Worm (Caenorhabditis elegans) whole organism, midembryonic: ENCODE measurements around the gene dyci-1.

Source experiments
- T22C8.4 ChIP-seq: fragments of 200-800 bp; sonication (Bioruptor generic); IDR thresholded peaks from 2 replicates; pipeline ENCODE4 v1.3.6; 2022; ENCODE audit warnings: missing genetic modification characterization, missing compliant biosample characterization
- cog-1 ChIP-seq: sonication (generic microtip); optimal IDR thresholded peaks from 2 replicates; lab custom pipeline; 2016; ENCODE audit warnings: missing genetic modification characterization, missing compliant biosample characterization
- flt-1 ChIP-seq: fragments of 200-800 bp; sonication (Bioruptor generic); IDR thresholded peaks from 2 replicates; pipeline ENCODE4 v1.3.6; 2022; ENCODE audit warnings: missing genetic modification characterization, missing compliant biosample characterization
- klf-2 ChIP-seq: fragments of 200-800 bp; sonication (Bioruptor generic); conservative IDR thresholded peaks from 2 replicates; pipeline ENCODE4 v1.3.6; 2022; ENCODE audit warnings: missing genetic modification reagents, missing genetic modification characterization, missing compliant biosample characterization
- med-1 ChIP-seq: sonication (generic microtip); optimal IDR thresholded peaks from 2 replicates; lab custom pipeline; 2017; ENCODE audit warnings: missing genetic modification characterization, mild to moderate bottlenecking, missing compliant biosample characterization, antibody characterized with exemption, missing genetic modification reagents; ENCODE audit not compliant: insufficient read depth
- ref-1 ChIP-seq: fragments of 200-800 bp; sonication (Bioruptor generic); conservative IDR thresholded peaks from 2 replicates; pipeline ENCODE4 v1.3.6; 2022; ENCODE audit warnings: missing genetic modification reagents, missing genetic modification characterization, missing compliant biosample characterization
- tab-1 ChIP-seq: fragments of 200-800 bp; sonication (Bioruptor generic); IDR thresholded peaks from 2 replicates; pipeline ENCODE4 v1.3.6; 2022; ENCODE audit warnings: missing genetic modification characterization, missing compliant biosample characterization
- ztf-23 ChIP-seq: fragments of 200-800 bp; sonication (Bioruptor generic); IDR thresholded peaks from 2 replicates; pipeline ENCODE4 v1.3.6; 2022; ENCODE audit warnings: missing genetic modification reagents, missing genetic modification characterization, missing compliant biosample characterization
- ztf-29 ChIP-seq: fragments of 200-800 bp; sonication (Bioruptor generic); IDR thresholded peaks from 2 replicates; pipeline ENCODE4 v1.3.6; 2022; ENCODE audit warnings: missing genetic modification reagents, missing genetic modification characterization, missing compliant biosample characterization

Gene dyci-1

DNA sequence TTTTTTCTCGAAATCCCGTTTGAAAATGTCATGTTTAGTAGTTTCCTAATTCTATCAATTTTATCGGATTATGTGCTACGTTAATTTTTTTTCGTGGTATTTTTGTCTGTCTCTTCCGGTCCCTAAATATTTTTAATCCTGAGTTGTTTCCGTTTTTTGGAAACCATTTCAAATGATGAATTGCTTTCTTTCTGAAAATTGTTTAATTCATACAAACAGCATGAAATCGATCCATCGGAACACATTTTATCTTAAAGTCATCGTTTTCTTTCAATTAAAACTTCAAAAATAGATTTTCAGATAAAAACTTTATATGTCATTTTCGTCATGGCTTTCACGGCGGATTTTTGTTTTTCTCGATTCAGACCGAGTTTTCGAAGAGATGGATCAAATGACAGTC is 22.7 kb downstream of the dyci-1 start, which contains the start of gene spd-3:
Gene spd-3, plus strand, starts transcription at position 301 of the 400 bp plus-strand sequence.
- TF ChIP-seq ztf-23 (GFP tag; lab: Robert Waterston, UW) = no peak
- TF ChIP-seq T22C8.4 = no peak
- TF ChIP-seq flt-1 = no peak
- TF ChIP-seq cog-1 (tag; lab: Kevin White, UChicago) = no peak
- TF ChIP-seq tab-1 (GFP tag; lab: Robert Waterston, UW) = no peak
- no peak for TF ChIP-seq ztf-29 (GFP tag; lab: Robert Waterston, UW)
- TF ChIP-seq ref-1 (GFP tag; lab: Robert Waterston, UW) = no peak
- no peak for TF ChIP-seq klf-2 (GFP tag; lab: Robert Waterston, UW)
- no peak for TF ChIP-seq med-1

DNA sequence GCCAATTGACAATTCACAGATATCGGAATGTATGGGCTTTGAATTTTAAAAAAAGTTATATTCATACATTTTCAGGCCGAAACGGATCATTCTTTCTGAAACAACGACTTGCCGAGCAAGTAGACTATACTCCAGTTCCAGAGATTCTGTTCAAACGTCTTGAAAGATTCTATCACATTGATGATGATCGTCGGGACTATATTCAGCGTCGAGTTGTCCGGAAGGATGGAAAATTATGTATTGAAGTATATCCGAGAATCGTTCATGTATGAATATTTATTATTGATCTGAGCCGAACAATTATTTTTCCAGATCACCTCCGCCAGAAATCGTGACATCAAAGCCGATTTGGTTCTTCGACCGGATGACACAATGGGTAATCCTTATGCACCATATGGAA is 27.5 kb downstream of the dyci-1 start:
- TF ChIP-seq flt-1 (no peak), ztf-23 (GFP tag; lab: Robert Waterston, UW) (no peak), T22C8.4 (no peak), med-1 (no peak), ref-1 (GFP tag; lab: Robert Waterston, UW) (no peak)

DNA sequence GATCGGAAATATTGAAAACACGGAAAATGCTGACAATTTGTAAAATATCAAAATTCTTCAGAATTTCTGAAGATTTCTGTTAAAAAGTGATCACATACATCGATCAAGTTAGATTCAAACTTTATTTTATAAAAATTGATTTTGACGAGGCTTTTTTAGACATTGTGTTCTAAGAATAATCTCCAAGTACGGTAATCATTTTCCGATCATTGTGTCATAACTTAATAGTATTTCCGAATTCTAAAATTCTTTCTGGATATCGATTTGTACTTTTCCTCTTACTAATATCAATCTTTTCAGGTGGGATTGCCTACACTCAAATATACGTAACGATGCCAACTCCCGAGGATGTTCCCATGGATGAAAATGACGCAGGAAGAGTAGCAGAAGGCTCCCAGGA is 28.1 kb downstream of the dyci-1 start, which contains the start of gene usp-4:
Gene usp-4, plus strand, starts transcription at position 301 of the 400 bp plus-strand sequence.
- no peak for TF ChIP-seq cog-1 (tag; lab: Kevin White, UChicago)
- TF ChIP-seq klf-2 (GFP tag; lab: Robert Waterston, UW) = no peak
- no peak for TF ChIP-seq med-1
- TF ChIP-seq T22C8.4 = no peak
- no peak for TF ChIP-seq ref-1 (GFP tag; lab: Robert Waterston, UW)
- no peak for TF ChIP-seq ztf-23 (GFP tag; lab: Robert Waterston, UW)
- TF ChIP-seq flt-1 = no peak
- no peak for TF ChIP-seq tab-1 (GFP tag; lab: Robert Waterston, UW)
- no peak for TF ChIP-seq ztf-29 (GFP tag; lab: Robert Waterston, UW)

DNA sequence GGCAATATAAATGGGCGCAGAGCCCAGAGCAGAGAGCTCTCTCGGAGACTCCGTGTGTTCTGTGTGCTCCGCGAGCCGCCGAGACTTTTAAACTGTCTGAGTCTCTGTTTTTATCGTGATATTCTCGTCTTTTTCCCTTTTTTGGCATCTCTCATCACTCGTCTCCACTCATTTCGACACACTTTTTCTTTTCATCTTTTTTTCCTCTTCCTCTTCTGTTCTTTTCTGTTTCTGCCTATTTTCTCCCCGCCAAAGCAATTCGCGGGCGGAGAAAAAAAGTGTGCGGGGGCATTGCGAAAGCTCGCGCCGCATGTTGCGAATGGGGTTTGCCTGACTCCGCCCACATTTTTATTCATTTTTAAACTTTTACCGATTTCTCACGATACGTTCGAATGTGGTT is 28.7 kb downstream of the dyci-1 start:
- no peak; the same call in 1 of the 2 replicates for TF ChIP-seq tab-1 (GFP tag; lab: Robert Waterston, UW)
- peak; percentile 68 for TF ChIP-seq T22C8.4
- TF ChIP-seq ztf-23 (GFP tag; lab: Robert Waterston, UW) = peak; percentile 93
- TF ChIP-seq cog-1 (tag; lab: Kevin White, UChicago) = peak; percentile 81
- TF ChIP-seq klf-2 (GFP tag; lab: Robert Waterston, UW) = peak; percentile 75; the same call in 1 of the 2 replicates
- TF ChIP-seq ztf-29 (GFP tag; lab: Robert Waterston, UW) = peak; percentile 89
- peak; percentile 92 for TF ChIP-seq flt-1
- peak; percentile 79 for TF ChIP-seq med-1
- peak; percentile 58 for TF ChIP-seq ref-1 (GFP tag; lab: Robert Waterston, UW)

DNA sequence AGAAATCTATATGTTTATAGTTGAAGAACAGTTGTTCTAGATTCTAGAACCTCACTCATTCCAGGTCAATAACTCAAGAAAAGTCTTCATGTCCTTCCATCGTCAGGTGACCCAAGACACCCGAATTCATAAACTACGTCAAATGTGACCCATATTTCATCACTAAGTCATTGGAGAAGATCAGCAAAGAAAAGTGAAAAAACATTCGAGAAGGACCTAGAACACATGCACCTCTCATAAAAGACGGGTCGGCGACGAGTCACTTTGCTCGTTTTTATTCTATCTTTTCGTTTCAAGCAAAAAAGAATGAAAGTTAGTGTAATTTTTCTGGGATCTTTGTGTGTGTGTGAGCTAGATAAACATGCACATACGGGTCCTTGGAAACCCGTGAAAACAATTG is 33.9 kb downstream of the dyci-1 start:
- no peak for TF ChIP-seq ref-1 (GFP tag; lab: Robert Waterston, UW)
- TF ChIP-seq klf-2 (GFP tag; lab: Robert Waterston, UW) = no peak

DNA sequence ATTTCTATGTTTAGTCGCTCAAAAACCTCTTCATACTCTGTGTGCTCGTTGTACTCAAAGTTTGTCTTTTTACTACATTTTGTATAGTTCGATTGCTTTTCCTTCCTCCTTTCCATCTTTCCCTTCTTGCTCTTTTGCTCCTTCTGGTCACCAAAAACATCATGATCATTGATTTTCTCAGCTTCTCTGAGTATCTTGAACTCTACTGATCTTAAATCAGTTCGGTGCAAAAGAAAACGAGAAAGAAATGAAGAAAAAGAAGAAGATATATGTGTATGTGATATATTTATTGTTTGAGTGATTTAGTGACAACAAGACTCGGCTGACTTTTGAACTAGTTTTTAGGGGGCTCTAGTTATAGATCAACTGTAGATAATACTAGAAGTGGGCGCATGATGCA is 35.0 kb downstream of the dyci-1 start:
- no peak for TF ChIP-seq ref-1 (GFP tag; lab: Robert Waterston, UW)
- TF ChIP-seq klf-2 (GFP tag; lab: Robert Waterston, UW) = no peak

DNA sequence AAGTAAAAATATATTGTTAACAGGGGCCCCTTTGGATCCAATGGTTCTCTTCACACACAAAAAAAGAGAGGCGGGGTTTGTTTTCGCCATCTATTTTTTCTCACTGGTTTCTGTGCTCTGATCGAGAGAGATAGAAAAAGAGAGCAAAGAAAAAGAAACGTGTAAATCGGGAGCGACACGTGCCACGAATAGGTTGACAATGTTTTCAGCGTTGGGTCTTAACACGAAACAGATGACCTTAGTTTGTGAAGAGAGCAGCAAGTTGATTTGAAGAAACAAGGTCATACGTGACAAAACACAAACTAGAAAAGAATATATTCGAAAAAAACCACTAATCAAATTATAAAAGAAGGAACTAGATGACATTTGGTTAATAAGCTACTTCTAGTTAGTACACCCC is 36.6 kb downstream of the dyci-1 start, which contains the start of gene lin-45:
Gene lin-45, minus strand, starts transcription at position 82 of the 400 bp plus-strand sequence.
- no peak for TF ChIP-seq ref-1 (GFP tag; lab: Robert Waterston, UW)
- TF ChIP-seq ztf-29 (GFP tag; lab: Robert Waterston, UW) = no peak
- no peak for TF ChIP-seq T22C8.4
- no peak for TF ChIP-seq tab-1 (GFP tag; lab: Robert Waterston, UW)
- no peak for TF ChIP-seq med-1
- TF ChIP-seq flt-1 = no peak
- TF ChIP-seq cog-1 (tag; lab: Kevin White, UChicago) = no peak
- TF ChIP-seq klf-2 (GFP tag; lab: Robert Waterston, UW) = no peak
- TF ChIP-seq ztf-23 (GFP tag; lab: Robert Waterston, UW) = no peak

DNA sequence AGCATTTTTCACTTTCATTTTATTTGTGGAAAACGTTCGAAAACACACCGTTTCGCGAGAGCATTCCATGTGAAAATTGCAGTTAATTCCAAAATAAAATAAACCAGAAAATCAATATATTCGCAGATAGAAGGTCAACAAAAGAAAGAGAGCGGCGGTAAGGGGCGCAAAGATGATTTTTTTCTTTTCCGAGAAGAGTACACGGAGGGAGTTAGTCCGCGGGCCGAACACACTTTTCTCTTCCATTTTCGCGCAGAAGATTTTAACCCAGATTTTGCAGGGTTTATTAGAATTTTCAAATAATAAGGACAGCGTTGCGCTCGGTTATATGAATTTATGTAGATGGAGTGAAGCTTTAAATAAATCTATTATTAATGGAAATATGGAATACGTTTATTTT is 37.4 kb downstream of the dyci-1 start:
- TF ChIP-seq tab-1 (GFP tag; lab: Robert Waterston, UW) (no peak), cog-1 (tag; lab: Kevin White, UChicago) (peak; percentile 13), flt-1 (0 out of 2 replicates have a peak, but pooled peaks have one; percentile 13)

DNA sequence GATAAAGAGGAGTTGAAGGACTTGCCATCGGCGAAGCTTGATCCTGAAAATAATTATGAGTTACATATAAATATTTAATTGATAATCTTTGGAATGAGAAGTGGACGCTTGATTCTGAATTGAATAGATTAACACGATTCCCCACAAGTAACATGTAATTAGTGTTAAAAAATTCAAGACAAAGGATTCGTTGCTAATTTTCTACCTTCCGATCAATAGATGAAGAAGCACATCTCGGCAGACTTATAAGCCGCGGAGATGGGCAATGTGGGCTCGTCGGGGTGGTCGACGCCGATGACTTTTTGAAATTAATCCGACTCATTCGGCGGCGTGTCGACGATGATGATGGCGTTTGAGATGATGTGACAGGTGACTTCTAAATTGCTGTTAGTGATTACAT is 38.0 kb downstream of the dyci-1 start:
- TF ChIP-seq cog-1 (tag; lab: Kevin White, UChicago) (no peak), tab-1 (GFP tag; lab: Robert Waterston, UW) (no peak), klf-2 (GFP tag; lab: Robert Waterston, UW) (no peak), T22C8.4 (no peak), ref-1 (GFP tag; lab: Robert Waterston, UW) (no peak), med-1 (no peak), flt-1 (no peak), ztf-29 (GFP tag; lab: Robert Waterston, UW) (no peak), ztf-23 (GFP tag; lab: Robert Waterston, UW) (no peak)

DNA sequence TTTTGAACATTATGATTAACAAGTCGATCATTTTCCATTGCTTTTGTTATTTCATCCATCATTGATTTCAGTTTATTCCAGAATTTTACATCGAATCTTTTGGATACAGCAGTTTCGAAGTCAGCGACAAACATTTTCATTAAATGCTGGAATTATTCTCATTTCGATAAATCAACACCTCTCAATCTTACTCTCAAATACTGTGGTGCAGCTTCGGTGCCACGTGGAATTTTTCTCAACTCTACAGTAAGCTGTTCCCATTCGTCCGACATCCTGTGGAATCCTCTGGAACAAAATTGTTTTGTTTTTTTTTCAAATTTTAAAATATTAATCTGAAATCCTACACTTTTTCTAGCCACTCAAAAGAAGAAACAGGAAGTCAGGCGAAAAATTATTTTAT is 42.9 kb downstream of the dyci-1 start, which contains the start of gene smg-7:
Gene smg-7, minus strand, starts transcription at position 285 of the 400 bp plus-strand sequence.
- TF ChIP-seq med-1 (no peak), T22C8.4 (no peak), cog-1 (tag; lab: Kevin White, UChicago) (no peak), ztf-29 (GFP tag; lab: Robert Waterston, UW) (no peak), ztf-23 (GFP tag; lab: Robert Waterston, UW) (no peak), klf-2 (GFP tag; lab: Robert Waterston, UW) (no peak), tab-1 (GFP tag; lab: Robert Waterston, UW) (no peak), flt-1 (no peak)

DNA sequence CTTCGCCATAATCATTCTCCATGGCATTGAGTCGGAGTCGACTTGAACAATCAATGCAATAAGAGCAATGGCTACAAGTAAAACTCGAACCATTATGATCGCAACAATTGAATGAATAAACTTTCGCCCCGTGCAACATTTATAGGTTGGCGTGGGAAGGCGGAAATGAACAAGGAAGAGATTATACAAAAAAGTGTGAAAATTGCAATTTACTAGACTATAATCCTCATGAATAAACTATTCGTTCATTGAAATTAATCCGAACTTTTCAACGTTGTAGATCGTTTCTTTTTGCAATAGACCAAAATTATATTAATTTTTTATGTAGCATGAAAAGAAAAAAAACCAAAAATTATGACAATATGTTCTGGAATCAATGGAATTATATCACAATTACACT is 44.9 kb downstream of the dyci-1 start, which contains the start of gene Y73B6A.3:
Gene Y73B6A.3, minus strand, starts transcription at position 101 of the 400 bp plus-strand sequence.
- TF ChIP-seq cog-1 (tag; lab: Kevin White, UChicago) (no peak), klf-2 (GFP tag; lab: Robert Waterston, UW) (no peak), ztf-29 (GFP tag; lab: Robert Waterston, UW) (no peak), ref-1 (GFP tag; lab: Robert Waterston, UW) (no peak), tab-1 (GFP tag; lab: Robert Waterston, UW) (no peak), med-1 (no peak)
